Worm (Caenorhabditis elegans) whole organism, L1 larva: ENCODE measurements around the gene T12B5.14.
A peak's percentile ranks its signal among the peaks of the same experiment; 100 is the strongest.

Experiments
- C16A3.4 ChIP-seq: fragments of 150-350 bp; optimal IDR thresholded peaks from 2 replicates; lab custom pipeline; 2014; ENCODE audit warnings: missing biosample characterization, missing genetic modification characterization
- C34B4.2 ChIP-seq: sonication (generic microtip); optimal IDR thresholded peaks from 2 replicates; lab custom pipeline; 2017; ENCODE audit warnings: mild to moderate bottlenecking, missing genetic modification characterization, missing compliant biosample characterization
- F16B12.6 ChIP-seq: fragments of 150-350 bp; optimal IDR thresholded peaks from 2 replicates; lab custom pipeline; 2014; ENCODE audit warnings: missing biosample characterization, missing genetic modification characterization
- aha-1 ChIP-seq: fragments of 150-350 bp; optimal IDR thresholded peaks from 2 replicates; lab custom pipeline; 2014; ENCODE audit warnings: missing biosample characterization, missing genetic modification characterization
- alr-1 ChIP-seq: fragments of 200-800 bp; sonication (Bioruptor generic); optimal IDR thresholded peaks from 2 replicates; lab custom pipeline; 2018; ENCODE audit warnings: borderline replicate concordance, mild to moderate bottlenecking, missing genetic modification characterization, missing compliant biosample characterization
- aly-2 ChIP-seq: fragments of 150-350 bp; optimal IDR thresholded peaks from 2 replicates; lab custom pipeline; 2014; ENCODE audit warnings: missing biosample characterization, missing genetic modification characterization
- ama-1 ChIP-seq: fragments of 150-350 bp; optimal IDR thresholded peaks from 2 replicates; lab custom pipeline; 2014
- ceh-82 ChIP-seq, 3 experiments: fragments of 150-350 bp in 1 of 3; sonication (generic microtip) in 2 of 3; optimal IDR thresholded peaks; 2 replicates each; lab custom pipeline; 2014 to 2017; ENCODE audit warnings: missing biosample characterization in 3 of 3, missing genetic modification characterization in 3 of 3
- ceh-88 ChIP-seq: fragments of 200-800 bp; sonication (Bioruptor generic); IDR thresholded peaks from 2 replicates; pipeline ENCODE4 v1.3.6; 2022; ENCODE audit warnings: missing genetic modification characterization, missing compliant biosample characterization
- ceh-90 ChIP-seq: sonication (generic microtip); optimal IDR thresholded peaks from 2 replicates; lab custom pipeline; 2016; ENCODE audit warnings: missing genetic modification characterization, missing compliant biosample characterization
- efl-1 ChIP-seq, 4 experiments: fragments of 150-350 bp; optimal IDR thresholded peaks in 3 of 4; peaks in 1 of 4; 1 replicate in 1 of 4; 2 replicates in 3 of 4; lab custom pipeline; 2014; ENCODE audit warnings: missing biosample characterization in 2 of 4, missing genetic modification characterization in 2 of 4, missing genetic modification reagents in 2 of 4
- egl-13 ChIP-seq: sonication (generic microtip); optimal IDR thresholded peaks from 2 replicates; lab custom pipeline; 2016; ENCODE audit warnings: missing genotype, missing genetic modification reagents, missing genetic modification characterization, missing compliant biosample characterization
- egl-27 ChIP-seq, 2 experiments: fragments of 150-350 bp in 1 of 2; sonication (generic microtip); optimal IDR thresholded peaks; 3 replicates each; lab custom pipeline; 2017 to 2018; ENCODE audit warnings: missing biosample characterization in 2 of 2, missing genetic modification characterization in 2 of 2, missing genetic modification reagents in 2 of 2
- elt-3 ChIP-seq, 6 experiments: fragments of 150-350 bp in 1 of 6; sonication (generic microtip); optimal IDR thresholded peaks; 2 replicates each; lab custom pipeline; 2017 to 2018; ENCODE audit warnings: missing biosample characterization in 6 of 6, missing genetic modification characterization in 6 of 6, inconsistent platforms in 1 of 6
- ets-5 ChIP-seq: fragments of 200-800 bp; sonication (Bioruptor generic); IDR thresholded peaks from 2 replicates; pipeline ENCODE4 v1.3.6; 2022; ENCODE audit warnings: missing genetic modification characterization, missing compliant biosample characterization
- fkh-4 ChIP-seq: sonication (generic microtip); optimal IDR thresholded peaks from 2 replicates; lab custom pipeline; 2016; ENCODE audit warnings: missing compliant biosample characterization, missing genetic modification characterization, borderline replicate concordance
- fkh-8 ChIP-seq: sonication (generic microtip); optimal IDR thresholded peaks from 2 replicates; lab custom pipeline; 2016; ENCODE audit warnings: mild to moderate bottlenecking, missing genetic modification characterization, missing compliant biosample characterization
- grh-1 ChIP-seq: fragments of 200-800 bp; sonication (Bioruptor generic); IDR thresholded peaks from 2 replicates; pipeline ENCODE4 v1.3.6; 2022; ENCODE audit warnings: missing genetic modification reagents, missing genetic modification characterization, missing compliant biosample characterization
- hlh-17 ChIP-seq: fragments of 200-800 bp; sonication (Bioruptor generic); optimal IDR thresholded peaks from 2 replicates; lab custom pipeline; 2018; ENCODE audit warnings: missing genetic modification characterization, mild to moderate bottlenecking, missing compliant biosample characterization, moderate library complexity, borderline replicate concordance
- lin-13 ChIP-seq: fragments of 150-350 bp; optimal IDR thresholded peaks from 2 replicates; lab custom pipeline; 2014; ENCODE audit warnings: missing biosample characterization, missing genetic modification reagents, missing genetic modification characterization
- lin-15B ChIP-seq: fragments of 150-350 bp; sonication (generic microtip); optimal IDR thresholded peaks from 3 replicates; lab custom pipeline; 2014; ENCODE audit warnings: missing biosample characterization, missing genetic modification characterization
- lin-39 ChIP-seq: fragments of 150-350 bp; optimal IDR thresholded peaks from 2 replicates; lab custom pipeline; 2014; ENCODE audit warnings: missing biosample characterization, missing genetic modification reagents, missing genetic modification characterization
- lsy-2 ChIP-seq, 2 experiments: fragments of 150-350 bp; optimal IDR thresholded peaks; 2 replicates each; lab custom pipeline; 2014; ENCODE audit warnings: missing biosample characterization in 2 of 2, missing genetic modification characterization in 2 of 2
- mdl-1 ChIP-seq, 2 experiments: fragments of 150-350 bp; optimal IDR thresholded peaks; 2 replicates each; lab custom pipeline; 2014 to 2017; ENCODE audit warnings: missing biosample characterization in 2 of 2, missing genetic modification characterization in 2 of 2, inconsistent platforms in 1 of 2
- mef-2 ChIP-seq: fragments of 150-350 bp; optimal IDR thresholded peaks from 2 replicates; lab custom pipeline; 2014; ENCODE audit warnings: missing biosample characterization, missing genetic modification characterization
- nhr-12 ChIP-seq: sonication (generic microtip); optimal IDR thresholded peaks from 2 replicates; lab custom pipeline; 2017; ENCODE audit warnings: missing biosample characterization, missing genetic modification characterization
- nhr-19 ChIP-seq: fragments of 200-800 bp; sonication (Bioruptor generic); conservative IDR thresholded peaks from 2 replicates; pipeline ENCODE4 v1.3.6; 2022; ENCODE audit warnings: missing genetic modification characterization, missing compliant biosample characterization
- nhr-237 ChIP-seq: fragments of 150-350 bp; optimal IDR thresholded peaks from 2 replicates; lab custom pipeline; 2014; ENCODE audit warnings: missing biosample characterization, missing genetic modification characterization
- nhr-71 ChIP-seq: sonication (generic microtip); optimal IDR thresholded peaks from 2 replicates; lab custom pipeline; 2016; ENCODE audit warnings: mild to moderate bottlenecking, missing genetic modification characterization, moderate library complexity, missing compliant biosample characterization
- pag-3 ChIP-seq: sonication (generic microtip); optimal IDR thresholded peaks from 2 replicates; lab custom pipeline; 2017; ENCODE audit warnings: missing genetic modification characterization, mild to moderate bottlenecking, missing compliant biosample characterization, antibody characterized with exemption, borderline replicate concordance; ENCODE audit not compliant: insufficient read depth
- pax-3 ChIP-seq: fragments of 200-800 bp; sonication (Bioruptor generic); optimal IDR thresholded peaks from 2 replicates; lab custom pipeline; 2018; ENCODE audit warnings: mild to moderate bottlenecking, missing genetic modification characterization, moderate library complexity, missing compliant biosample characterization
- rnt-1 ChIP-seq: sonication (generic microtip); optimal IDR thresholded peaks from 2 replicates; lab custom pipeline; 2016; ENCODE audit warnings: mild to moderate bottlenecking, missing genetic modification characterization, moderate library complexity, missing compliant biosample characterization
- snu-23 ChIP-seq: sonication (generic microtip); optimal IDR thresholded peaks from 2 replicates; lab custom pipeline; 2016; ENCODE audit warnings: missing genetic modification characterization, missing compliant biosample characterization
- sptf-1 ChIP-seq: fragments of 150-350 bp; optimal IDR thresholded peaks from 2 replicates; lab custom pipeline; 2014; ENCODE audit warnings: missing biosample characterization, missing genetic modification characterization
- tbx-2 ChIP-seq: sonication (generic microtip); optimal IDR thresholded peaks from 2 replicates; lab custom pipeline; 2016; ENCODE audit warnings: missing genetic modification characterization, missing compliant biosample characterization
- unc-62 ChIP-seq: fragments of 150-350 bp; optimal IDR thresholded peaks from 2 replicates; lab custom pipeline; 2014; ENCODE audit warnings: missing biosample characterization, missing genetic modification reagents, missing genetic modification characterization
- unc-86 ChIP-seq: sonication (generic microtip); optimal IDR thresholded peaks from 2 replicates; lab custom pipeline; 2016; ENCODE audit warnings: missing genetic modification characterization, missing compliant biosample characterization
- vab-15 ChIP-seq: sonication (generic microtip); optimal IDR thresholded peaks from 2 replicates; lab custom pipeline; 2017; ENCODE audit warnings: missing genotype, mild to moderate bottlenecking, missing genetic modification characterization, missing compliant biosample characterization
- zag-1 ChIP-seq: fragments of 150-350 bp; optimal IDR thresholded peaks from 2 replicates; lab custom pipeline; 2014; ENCODE audit warnings: missing biosample characterization, missing genetic modification characterization
- ztf-11 ChIP-seq, 2 experiments: sonication (generic microtip); optimal IDR thresholded peaks; 2 replicates each; lab custom pipeline; 2016 to 2017; ENCODE audit warnings: missing genetic modification characterization in 2 of 2, missing biosample characterization in 1 of 2, missing compliant biosample characterization in 1 of 2

T12B5.14 gene

ce11 chrIII:910540-911311 lies 43.9 kb upstream of the T12B5.14 start, which contains the start of the genes F23H11.5 and bra-2 (continued):
- TF ChIP-seq zag-1 (tag; lab: Kevin White, UChicago) (no peak), snu-23 (GFP tag; lab: Kevin White, UChicago) (peak; percentile 44), vab-15 (tag; lab: Kevin White, UChicago) (no peak), nhr-71 (tag; lab: Kevin White, UChicago) (peak; percentile 34), aly-2 (tag; lab: Kevin White, UChicago) (no peak), rnt-1 (tag; lab: Kevin White, UChicago) (no peak), tbx-2 (tag; lab: Kevin White, UChicago) (no peak), grh-1 (GFP tag; lab: Robert Waterston, UW) (no peak), elt-3 (tag; optimal IDR thresholded peaks at IDR 0.05; lab: Kevin White, UChicago) (peak in 1 of 6 experiments; percentile 5), ceh-82 (tag; optimal IDR thresholded peaks at IDR 0.05; lab: Kevin White, UChicago) (no peak), unc-62 (GFP tag; lab: Kevin White, UChicago) (no peak), ets-5 (no peak), alr-1 (tag; lab: Kevin White, UChicago) (no peak), lsy-2 (tag; optimal IDR thresholded peaks at IDR 0.05; lab: Kevin White, UChicago) (peak; percentile 50 to 82), lin-15B (tag; lab: Kevin White, UChicago) (no peak), pax-3 (tag; lab: Kevin White, UChicago) (no peak), lin-39 (no peak), ztf-11 (tag; optimal IDR thresholded peaks at IDR 0.05; lab: Kevin White, UChicago) (no peak), F16B12.6 (tag; lab: Kevin White, UChicago) (peak; percentile 27), sptf-1 (tag; lab: Kevin White, UChicago) (no peak), egl-13 (tag; lab: Kevin White, UChicago) (no peak), aha-1 (tag; lab: Kevin White, UChicago) (no peak), C16A3.4 (tag; lab: Kevin White, UChicago) (peak; percentile 48), ceh-90 (tag; lab: Kevin White, UChicago) (no peak), mef-2 (tag; lab: Kevin White, UChicago) (no peak), nhr-12 (no peak), mdl-1 (tag; optimal IDR thresholded peaks at IDR 0.05; lab: Kevin White, UChicago) (no peak), fkh-4 (no peak)

ce11 chrIII:916897-917296 lies 37.8 kb upstream of the T12B5.14 start, which contains the start of gene idpp-13:
TSS of gene idpp-13 (minus strand) at chrIII:916997.
- TF ChIP-seq ceh-88 (GFP tag; lab: Robert Waterston, UW) = no peak
- TF ChIP-seq efl-1 (optimal IDR thresholded peaks at IDR 0.05; lab: Kevin White, UChicago) = no peak
- TF ChIP-seq efl-1 (GFP tag; optimal IDR thresholded peaks at IDR 0.05 in 1 of 2; lab: Kevin White, UChicago) = peak in 1 of 2 experiments; percentile 72
- TF ChIP-seq, all 84 proteins: peak for 1

ce11 chrIII:919322-919721 lies 35.4 kb upstream of the T12B5.14 start, which contains the start of gene F23H11.7:
TSS of gene F23H11.7 (minus strand) at chrIII:919422.
- TF ChIP-seq mef-2 (tag; lab: Kevin White, UChicago) (no peak), snu-23 (GFP tag; lab: Kevin White, UChicago) (no peak), aha-1 (tag; lab: Kevin White, UChicago) (no peak), hlh-17 (GFP tag; lab: Kevin White, UChicago) (no peak), nhr-237 (no peak), lin-13 (GFP tag; lab: Kevin White, UChicago) (no peak), nhr-71 (tag; lab: Kevin White, UChicago) (no peak), fkh-8 (tag; lab: Kevin White, UChicago) (no peak), egl-27 (tag; optimal IDR thresholded peaks at IDR 0.05; lab: Kevin White, UChicago) (no peak), vab-15 (tag; lab: Kevin White, UChicago) (no peak), nhr-19 (GFP tag; lab: Robert Waterston, UW) (no peak), unc-86 (tag; lab: Kevin White, UChicago) (no peak), ama-1 (lab: Kevin White, UChicago) (no peak), C34B4.2 (no peak), pag-3 (tag; lab: Kevin White, UChicago) (no peak)
